Worm (Caenorhabditis elegans): ENCODE data around the gene F17C11.13.

F17C11.13 gene

DNA sequence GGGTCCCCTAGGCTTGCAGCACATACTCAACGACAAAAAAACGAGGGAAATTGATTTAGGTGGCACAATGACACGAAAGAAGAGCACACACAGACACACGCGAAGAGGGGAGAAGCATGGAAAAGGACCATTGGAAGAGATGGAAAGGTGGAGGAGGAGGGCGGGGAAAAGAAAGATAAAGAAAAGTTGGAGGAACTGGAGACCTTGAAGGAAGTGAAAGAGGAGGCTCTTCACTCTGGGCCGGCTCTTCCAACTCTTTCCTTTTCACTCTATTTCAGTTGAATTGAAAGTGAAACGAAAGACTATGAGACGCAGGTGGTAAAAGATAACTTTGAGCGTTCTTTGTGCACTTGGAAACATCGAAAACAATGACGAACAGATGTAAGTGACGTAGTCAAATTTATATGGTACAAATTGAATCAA lies 5.7 kb downstream of the F17C11.13 start (continued):
- peak; percentile 7 for TF ChIP-seq mes-2 (tag; optimal IDR thresholded peaks at IDR 0.05; ENCODE audit: poor library complexity, severe bottlenecking)

DNA sequence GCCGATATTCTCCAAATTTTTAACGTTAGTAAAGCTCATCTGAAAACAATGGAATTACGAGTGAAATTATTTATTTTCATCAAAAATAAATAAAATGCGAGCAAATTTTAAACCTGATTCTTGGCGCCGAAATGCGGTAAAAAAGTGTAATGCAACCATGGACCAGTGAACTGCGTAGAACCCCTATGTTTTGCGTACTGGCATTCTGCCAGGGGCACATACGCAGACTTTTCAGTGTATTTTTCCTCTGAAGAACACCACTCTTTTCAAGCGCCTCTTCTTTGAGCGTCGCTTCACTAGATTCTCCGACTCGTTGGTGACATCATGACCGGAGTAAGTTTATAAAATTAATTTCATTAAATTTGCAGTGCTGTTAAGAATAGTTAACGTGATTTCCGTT lies 9.8 kb downstream of the F17C11.13 start, which contains the start of the genes ctf-4 and eef-1G:
ctf-4 (minus strand) TSS at position 39 of the 400 bp plus-strand sequence.
eef-1G (plus strand) TSS at position 219 of the 400 bp plus-strand sequence.
- TF ChIP-seq nhr-42 (GFP tag; IDR thresholded peaks at IDR 0.05) (peak; percentile 87; the same call in 1 of the 2 replicates), nhr-111 (GFP tag; optimal IDR thresholded peaks at IDR 0.05) (no peak), mdt-29 (GFP tag; IDR thresholded peaks at IDR 0.05) (peak; percentile 89), dmd-8 (GFP tag; IDR thresholded peaks at IDR 0.05) (peak; percentile 34; the same call in 1 of the 2 replicates), mes-2 (tag; optimal IDR thresholded peaks at IDR 0.05; ENCODE audit: poor library complexity, severe bottlenecking) (peak; percentile 93), zag-1 (tag; optimal IDR thresholded peaks at IDR 0.05) (no peak), ceh-62 (tag; optimal IDR thresholded peaks at IDR 0.05) (no peak), nhr-41 (GFP tag; IDR thresholded peaks at IDR 0.05) (0 out of 2 replicates have a peak, but pooled peaks have one; percentile 23), skn-1 (tag; optimal IDR thresholded peaks at IDR 0.05) (no peak), F37D6.2 (tag; optimal IDR thresholded peaks at IDR 0.05) (peak; percentile 86), vab-7 (GFP tag; IDR thresholded peaks at IDR 0.05) (peak; percentile 64), dmd-9 (GFP tag; IDR thresholded peaks at IDR 0.05) (peak; percentile 74), snpc-1.2 (GFP tag; IDR thresholded peaks at IDR 0.05) (peak; percentile 71; the same call in 1 of the 2 replicates), nhr-25 (tag; optimal IDR thresholded peaks at IDR 0.05; ENCODE audit: borderline replicate concordance, insufficient read depth) (peak; percentile 97), tra-1 (GFP tag; IDR thresholded peaks at IDR 0.05) (peak; percentile 85; the same call in 1 of the 2 replicates), dmd-6 (GFP tag; IDR thresholded peaks at IDR 0.05) (peak; percentile 98), daf-8 (GFP tag; IDR thresholded peaks at IDR 0.05) (no peak), lin-39 (tag; optimal IDR thresholded peaks at IDR 0.05) (no peak), ces-1 (GFP tag; optimal IDR thresholded peaks at IDR 0.05) (no peak), gei-8 (GFP tag; optimal IDR thresholded peaks at IDR 0.05) (no peak), aly-2 (tag; optimal IDR thresholded peaks at IDR 0.05) (no peak), lin-38 (GFP tag; IDR thresholded peaks at IDR 0.05) (peak; percentile 99), php-3 (GFP tag; IDR thresholded peaks at IDR 0.05) (peak; percentile 82), hif-1 (tag; optimal IDR thresholded peaks at IDR 0.05) (peak; percentile 62 to 84), madf-5 (GFP tag; IDR thresholded peaks at IDR 0.05) (no peak), egl-43 (GFP tag; IDR thresholded peaks at IDR 0.05) (peak; percentile 60; the same call in 1 of the 2 replicates), T26A8.4 (GFP tag; IDR thresholded peaks at IDR 0.05) (peak; percentile 95), dpl-1 (GFP tag; optimal IDR thresholded peaks at IDR 0.05) (peak; percentile 98), nhr-237 (tag; optimal IDR thresholded peaks at IDR 0.05) (peak; percentile 12), pha-4 (GFP tag; IDR thresholded peaks at IDR 0.05) (peak; percentile 92), pha-4 (tag; optimal IDR thresholded peaks at IDR 0.05) (peak; percentile 100), F10B5.3 (tag; optimal IDR thresholded peaks at IDR 0.05) (peak; percentile 79), ZK546.5 (tag; optimal IDR thresholded peaks at IDR 0.05) (peak in 1 of 2 experiments; percentile 67), mxl-3 (GFP tag; optimal IDR thresholded peaks at IDR 0.05) (peak; percentile 87), snpc-4 (tag; optimal IDR thresholded peaks at IDR 0.05) (peak; percentile 32), egl-27 (tag; optimal IDR thresholded peaks at IDR 0.05) (peak; percentile 64), fkh-10 (GFP tag; optimal IDR thresholded peaks at IDR 0.05) (peak; percentile 87), mxl-2 (GFP tag; conservative IDR thresholded peaks at IDR 0.05) (no peak), mep-1 (tag; optimal IDR thresholded peaks at IDR 0.05) (peak; percentile 98), zfp-2 (tag; optimal IDR thresholded peaks at IDR 0.05) (peak; percentile 84), F49E8.2 (tag; optimal IDR thresholded peaks at IDR 0.05; ENCODE audit: borderline replicate concordance) (peak; percentile 51), dve-1 (tag; optimal IDR thresholded peaks at IDR 0.05; ENCODE audit: insufficient read depth) (peak; percentile 98), daf-12 (tag; optimal IDR thresholded peaks at IDR 0.05) (no peak), arid-1 (GFP tag; conservative IDR thresholded peaks at IDR 0.05) (peak; percentile 87), rbr-2 (tag; optimal IDR thresholded peaks at IDR 0.05) (peak; percentile 95), hlh-11 (tag; optimal IDR thresholded peaks at IDR 0.05) (peak; percentile 98), ama-1 (optimal IDR thresholded peaks at IDR 0.05) (peak; percentile 83), ztf-11 (tag; optimal IDR thresholded peaks at IDR 0.05) (no peak)

Measured in whole organism, L4 larva.